Fruit fly (Drosophila melanogaster): ENCODE results near the gene CG11178.

dm6 chrX:13604499-13604898, 982 bp upstream of the CG11178 start:
- TF ChIP-seq CG7101 (tag; optimal IDR thresholded peaks at IDR 0.05): no peak
- no peak for TF ChIP-seq cic (GFP tag; optimal IDR thresholded peaks at IDR 0.05)
- no peak for TF ChIP-seq pad (GFP tag; optimal IDR thresholded peaks at IDR 0.05)
- no peak for TF ChIP-seq cnc (optimal IDR thresholded peaks at IDR 0.05)
- no peak for TF ChIP-seq Mnt (GFP tag; optimal IDR thresholded peaks at IDR 0.05)
- TF ChIP-seq CG14711 (tag; optimal IDR thresholded peaks at IDR 0.05): no peak
- TF ChIP-seq Clk (GFP tag; optimal IDR thresholded peaks at IDR 0.05): no peak
- TF ChIP-seq Crg-1 (GFP tag; optimal IDR thresholded peaks at IDR 0.05): no peak

All from whole organism, adult.